Worm (Caenorhabditis elegans): ENCODE data around the gene lgc-21.

lgc-21 gene

DNA sequence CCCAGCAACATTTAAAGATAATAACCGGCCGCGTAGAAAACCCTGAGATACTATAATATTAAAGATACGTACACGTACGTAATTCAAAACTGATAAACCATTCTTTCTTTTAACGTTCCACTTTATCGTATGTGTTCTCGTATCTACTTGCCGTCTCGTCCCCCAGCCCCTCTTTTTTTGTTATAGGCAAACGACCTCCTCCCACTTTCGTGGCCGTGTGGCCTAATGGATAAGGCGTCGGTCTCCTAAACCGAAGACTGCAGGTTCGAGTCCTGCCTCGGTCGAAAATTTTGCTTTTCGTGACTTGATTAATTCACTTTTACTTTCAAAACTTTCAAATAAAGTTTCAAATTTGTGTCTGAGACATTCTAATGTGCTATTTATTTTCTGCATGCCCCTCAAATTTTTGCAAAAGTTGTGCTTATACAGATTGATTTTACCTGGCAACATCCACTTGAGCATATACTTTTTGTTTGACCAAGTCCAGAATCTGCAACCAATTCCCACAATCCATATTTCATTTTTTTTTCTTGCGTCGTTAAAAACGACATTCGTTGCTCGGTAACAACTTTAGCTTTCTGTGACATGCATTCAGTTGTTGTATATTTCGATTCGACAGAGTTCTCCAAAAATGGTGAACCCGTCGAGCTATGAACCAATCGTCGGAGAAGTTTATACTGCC is 47.8 kb upstream of the lgc-21 start, which contains the start of gene F28H6.7 (continued):
- TF ChIP-seq nhr-77 (tag; optimal IDR thresholded peaks at IDR 0.05) = peak; percentile 28
- peak; percentile 37 for TF ChIP-seq nhr-47 (tag; optimal IDR thresholded peaks at IDR 0.05)
- TF ChIP-seq lin-13 (GFP tag; optimal IDR thresholded peaks at IDR 0.05) = no peak
- TF ChIP-seq sup-37 (GFP tag; optimal IDR thresholded peaks at IDR 0.05) = no peak
- TF ChIP-seq fkh-4 (tag; optimal IDR thresholded peaks at IDR 0.05; ENCODE audit: borderline replicate concordance) = no peak
- no peak for TF ChIP-seq unc-86 (tag; optimal IDR thresholded peaks at IDR 0.05)
- TF ChIP-seq pax-3 (tag; optimal IDR thresholded peaks at IDR 0.05) = peak; percentile 8
- peak in 1 of 6 experiments; percentile 24 for TF ChIP-seq elt-3 (tag; optimal IDR thresholded peaks at IDR 0.05)
- no peak for TF ChIP-seq unc-62 (GFP tag; optimal IDR thresholded peaks at IDR 0.05)
- no peak for TF ChIP-seq nhr-12 (tag; optimal IDR thresholded peaks at IDR 0.05)
- peak in 1 of 2 experiments; percentile 70 for TF ChIP-seq lin-35 (GFP tag; optimal IDR thresholded peaks at IDR 0.05)

DNA sequence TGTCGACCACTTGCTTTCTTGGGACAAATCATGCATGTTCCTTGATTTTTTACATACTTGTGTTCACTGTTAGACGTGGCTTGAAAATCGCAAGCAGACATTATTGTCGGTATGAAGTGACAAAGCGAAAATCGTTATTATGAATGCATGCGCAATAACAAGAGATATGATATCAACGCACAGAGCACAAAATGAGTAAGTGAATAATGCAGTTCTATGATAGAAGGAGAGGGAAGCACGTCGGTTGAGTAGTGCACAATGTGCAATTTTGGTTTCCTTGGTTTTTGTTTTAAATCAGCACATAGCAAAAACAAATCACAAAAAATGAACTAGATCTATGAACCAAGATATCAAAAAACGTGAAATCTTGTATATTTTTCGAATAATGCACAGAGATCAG is 45.6 kb upstream of the lgc-21 start, which contains the start of gene nhr-281:
TSS of gene nhr-281 (minus strand) at position 101 of the 400 bp plus-strand sequence.
- TF ChIP-seq snu-23 (GFP tag; optimal IDR thresholded peaks at IDR 0.05) (no peak), alr-1 (tag; optimal IDR thresholded peaks at IDR 0.05; ENCODE audit: borderline replicate concordance) (no peak), lin-35 (GFP tag; optimal IDR thresholded peaks at IDR 0.05) (no peak), efl-3 (GFP tag; optimal IDR thresholded peaks at IDR 0.05) (no peak), ceh-88 (GFP tag; IDR thresholded peaks at IDR 0.05) (no peak), hpl-2 (GFP tag; optimal IDR thresholded peaks at IDR 0.05) (no peak), tbx-2 (tag; optimal IDR thresholded peaks at IDR 0.05) (no peak), Y116A8C.19 (tag; optimal IDR thresholded peaks at IDR 0.05; ENCODE audit: borderline replicate concordance) (no peak), nhr-237 (tag; optimal IDR thresholded peaks at IDR 0.05) (no peak), mef-2 (tag; optimal IDR thresholded peaks at IDR 0.05) (no peak), unc-86 (tag; optimal IDR thresholded peaks at IDR 0.05) (no peak)

DNA sequence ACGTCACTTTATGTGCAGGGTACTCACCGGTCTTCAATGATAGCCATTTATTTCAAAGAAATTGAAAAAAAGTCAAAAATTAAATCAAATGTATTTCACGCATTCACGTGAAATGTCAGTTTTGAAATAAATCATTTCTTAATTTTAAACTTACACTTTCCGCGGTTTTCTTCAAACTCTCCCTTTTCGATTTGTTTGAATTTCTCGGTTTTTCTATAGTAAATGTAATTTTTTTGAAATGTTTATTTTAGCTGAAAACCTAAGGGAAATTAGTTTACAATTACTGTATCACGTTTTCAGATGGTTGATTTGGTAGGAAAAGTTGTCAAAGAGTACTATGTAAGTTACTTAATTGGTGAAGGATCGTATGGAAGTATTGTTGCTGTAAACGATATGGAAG is 40.5 kb upstream of the lgc-21 start, which contains the start of gene F16B12.7:
TSS of gene F16B12.7 (plus strand) at position 301 of the 400 bp plus-strand sequence.
- no peak for TF ChIP-seq efl-1 (optimal IDR thresholded peaks at IDR 0.05)
- TF ChIP-seq efl-1 (GFP tag; optimal IDR thresholded peaks at IDR 0.05 in 1 of 2) = peak in 1 of 2 experiments; percentile 12
- TF ChIP-seq nhr-76 (tag; optimal IDR thresholded peaks at IDR 0.05) = no peak

DNA sequence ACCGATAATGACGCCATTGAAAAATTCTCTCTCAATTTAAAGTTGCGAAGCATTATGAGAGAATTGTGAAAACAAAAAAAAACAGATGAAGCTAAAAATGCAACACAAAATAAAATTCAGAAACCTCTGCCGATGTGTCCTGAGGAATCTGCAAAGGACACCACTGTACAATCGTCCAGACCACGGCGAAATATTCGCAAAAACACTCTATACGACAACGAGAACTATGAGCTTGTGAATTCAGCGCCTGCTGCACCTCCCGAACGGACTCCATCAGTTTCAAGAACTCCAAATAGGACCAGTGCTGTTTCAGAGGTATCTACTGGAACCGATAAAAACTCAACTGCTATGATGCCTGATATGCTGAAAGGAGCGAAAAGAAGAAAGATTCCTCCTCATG is 34.7 kb upstream of the lgc-21 start:
- no peak for TF ChIP-seq fkh-8 (tag; optimal IDR thresholded peaks at IDR 0.05)
- no peak for TF ChIP-seq efl-1 (optimal IDR thresholded peaks at IDR 0.05)
- peak in 1 of 2 experiments; percentile 42 for TF ChIP-seq efl-1 (GFP tag; optimal IDR thresholded peaks at IDR 0.05 in 1 of 2)

DNA sequence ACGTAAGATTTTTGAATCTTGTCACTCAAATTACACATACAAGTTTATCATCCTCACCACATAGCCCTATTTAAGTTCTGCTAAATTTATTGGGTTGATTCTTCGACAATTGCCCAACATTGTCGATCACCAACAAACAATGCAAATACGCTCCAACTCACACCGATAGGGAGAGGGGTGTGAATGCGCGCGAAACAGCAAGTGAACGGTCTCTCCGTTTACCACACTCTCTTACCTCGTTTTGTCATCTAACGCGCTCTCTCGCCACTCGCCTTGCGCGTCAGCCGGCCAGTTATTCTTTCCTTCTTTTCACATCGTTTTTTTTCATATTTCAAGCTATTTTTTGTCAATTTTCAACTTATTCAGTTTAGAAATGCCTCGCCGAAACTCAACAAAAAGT is 34.2 kb upstream of the lgc-21 start, which contains the start of gene F16B12.6:
TSS of gene F16B12.6 (plus strand) at position 331 of the 400 bp plus-strand sequence.
- TF ChIP-seq pag-3 (tag; optimal IDR thresholded peaks at IDR 0.05; ENCODE audit: borderline replicate concordance, insufficient read depth) (no peak), fos-1 (tag; optimal IDR thresholded peaks at IDR 0.05) (peak; percentile 78), elt-2 (tag; optimal IDR thresholded peaks at IDR 0.05) (peak; percentile 23), fkh-4 (tag; optimal IDR thresholded peaks at IDR 0.05; ENCODE audit: borderline replicate concordance) (no peak), egl-27 (tag; optimal IDR thresholded peaks at IDR 0.05) (no peak), F16B12.6 (tag; optimal IDR thresholded peaks at IDR 0.05) (peak; percentile 77), zag-1 (tag; optimal IDR thresholded peaks at IDR 0.05) (no peak), nhr-77 (tag; optimal IDR thresholded peaks at IDR 0.05) (peak; percentile 63), swsn-7 (tag; optimal IDR thresholded peaks at IDR 0.05) (peak; percentile 82), ceh-88 (GFP tag; IDR thresholded peaks at IDR 0.05) (peak; percentile 57; the same call in 1 of the 2 replicates), nhr-12 (tag; optimal IDR thresholded peaks at IDR 0.05) (no peak), ceh-8 (GFP tag; optimal IDR thresholded peaks at IDR 0.05) (no peak), C34B4.2 (tag; optimal IDR thresholded peaks at IDR 0.05) (no peak), nhr-19 (GFP tag; conservative IDR thresholded peaks at IDR 0.05) (peak; percentile 71), nhr-11 (tag; optimal IDR thresholded peaks at IDR 0.05) (no peak), vab-15 (tag; optimal IDR thresholded peaks at IDR 0.05) (no peak), efl-1 (optimal IDR thresholded peaks at IDR 0.05) (peak; percentile 81 to 99), efl-1 (GFP tag; optimal IDR thresholded peaks at IDR 0.05 in 1 of 2) (peak; percentile 79 to 97), ama-1 (optimal IDR thresholded peaks at IDR 0.05) (no peak), sox-4 (tag; optimal IDR thresholded peaks at IDR 0.05) (no peak), lin-35 (GFP tag; optimal IDR thresholded peaks at IDR 0.05) (peak; percentile 94), snu-23 (GFP tag; optimal IDR thresholded peaks at IDR 0.05) (peak; percentile 91), dpl-1 (GFP tag; optimal IDR thresholded peaks at IDR 0.05) (peak; percentile 86 to 90 (median 88)), dsc-1 (tag; optimal IDR thresholded peaks at IDR 0.05) (peak; percentile 54), elt-3 (tag; optimal IDR thresholded peaks at IDR 0.05) (peak in 3 of 6 experiments; percentile 8 to 46 (median 34)), mep-1 (tag; optimal IDR thresholded peaks at IDR 0.05) (peak; percentile 85), ceh-63 (GFP tag; optimal IDR thresholded peaks at IDR 0.05) (no peak)
